Fruit fly (Drosophila melanogaster): ENCODE measurements around the gene CG7990.

DNA sequence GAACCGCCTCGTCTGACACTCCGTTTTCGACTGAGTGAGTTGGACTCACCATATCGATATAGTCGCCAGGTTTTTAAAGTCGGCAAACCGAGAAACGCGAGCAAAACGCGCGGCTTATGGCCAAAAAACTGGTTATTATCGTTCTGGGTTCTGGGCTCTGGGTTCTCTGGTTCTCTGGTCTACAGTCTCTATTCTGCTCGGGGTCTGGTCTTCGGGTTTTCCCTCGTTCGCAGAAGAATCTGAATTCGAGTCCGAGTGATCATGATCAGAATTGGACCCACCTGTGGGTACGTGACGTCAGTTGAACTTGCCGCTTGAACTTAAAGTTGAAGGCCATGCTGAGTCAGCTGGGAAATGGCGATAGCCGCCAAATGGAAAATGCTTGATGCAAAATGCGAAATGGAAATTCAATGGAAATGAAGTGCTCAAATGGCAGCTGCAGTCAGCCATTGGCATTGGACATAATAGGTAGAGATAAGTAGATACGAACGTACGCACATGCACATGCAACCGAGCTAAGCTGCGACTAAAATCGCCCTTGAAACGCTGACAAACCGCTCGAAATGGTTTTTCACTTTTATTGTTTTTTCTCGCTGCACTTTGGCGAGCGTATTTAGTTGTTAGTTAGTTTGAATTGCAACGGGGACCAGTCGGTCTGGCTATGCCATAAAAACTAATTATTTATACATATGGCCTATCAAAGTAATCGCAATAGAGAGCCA lies 26.8 kb downstream of the CG7990 start, which contains the start of gene CG33939:
- TF ChIP-seq dac (GFP tag; optimal IDR thresholded peaks at IDR 0.05) (no peak), Lpt (GFP tag; optimal IDR thresholded peaks at IDR 0.05) (no peak), pdm3 (GFP tag; optimal IDR thresholded peaks at IDR 0.05) (no peak), Blimp-1 (GFP tag; optimal IDR thresholded peaks at IDR 0.05) (no peak), CG8319 (GFP tag; optimal IDR thresholded peaks at IDR 0.05) (no peak), OdsH (GFP tag; optimal IDR thresholded peaks at IDR 0.05) (no peak), CG16779 (tag; optimal IDR thresholded peaks at IDR 0.05) (no peak)
